Fruit fly (Drosophila melanogaster) whole organism, embryonic: ENCODE data around the gene Amacr.
A peak's percentile ranks its signal among the peaks of the same experiment; 100 is the strongest.

Source experiments
- CG12219 ChIP-seq: fragments of 200-800 bp; sonication (Bioruptor generic); optimal IDR thresholded peaks from 3 replicates; lab custom pipeline; 2018; ENCODE audit warnings: missing biosample characterization, mild to moderate bottlenecking, missing genetic modification characterization
- CG12299 ChIP-seq: fragments of 200-800 bp; sonication (Bioruptor generic); optimal IDR thresholded peaks from 2 replicates; lab custom pipeline; 2018; ENCODE audit warnings: missing biosample characterization, mild to moderate bottlenecking, missing genetic modification characterization
- CG13624 ChIP-seq: fragments of 200-800 bp; sonication (Bioruptor generic); optimal IDR thresholded peaks from 2 replicates; lab custom pipeline; 2016; ENCODE audit warnings: missing biosample characterization, missing genetic modification characterization
- CG1792 ChIP-seq: fragments of 200-800 bp; sonication (Bioruptor generic); optimal IDR thresholded peaks from 2 replicates; lab custom pipeline; 2016; ENCODE audit warnings: missing biosample characterization, missing genetic modification characterization
- Chrac-16 ChIP-seq: fragments of 200-800 bp; sonication (Bioruptor generic); optimal IDR thresholded peaks from 3 replicates; lab custom pipeline; 2016; ENCODE audit warnings: missing biosample characterization, missing genetic modification characterization
- MESR4 ChIP-seq: fragments of 200-800 bp; sonication (Bioruptor generic); optimal IDR thresholded peaks from 2 replicates; lab custom pipeline; 2018; ENCODE audit warnings: missing biosample characterization, mild to moderate bottlenecking, missing genetic modification characterization, moderate library complexity
- Pdp1 ChIP-seq, 2 experiments: fragments of 200-800 bp; sonication (Bioruptor generic); optimal IDR thresholded peaks; 3 replicates each; lab custom pipeline; 2016; ENCODE audit warnings: missing biosample characterization in 2 of 2, missing genetic modification characterization in 2 of 2, mild to moderate bottlenecking in 1 of 2, moderate library complexity in 1 of 2
- ci ChIP-seq: fragments of 200-800 bp; sonication (Bioruptor generic); IDR thresholded peaks from 3 replicates; pipeline ENCODE4 v1.3.6; 2022; ENCODE audit warnings: missing biosample characterization, missing genetic modification characterization
- disco-r ChIP-seq: fragments of 200-800 bp; sonication (Bioruptor generic); optimal IDR thresholded peaks from 2 replicates; lab custom pipeline; 2016; ENCODE audit warnings: missing biosample characterization, missing genetic modification characterization
- ewg ChIP-seq: fragments of 200-800 bp; sonication (Bioruptor generic); optimal IDR thresholded peaks from 3 replicates; lab custom pipeline; 2017; ENCODE audit warnings: mild to moderate bottlenecking, missing biosample characterization, missing genetic modification reagents, missing genetic modification characterization
- fru ChIP-seq: fragments of >200 bp; optimal IDR thresholded peaks from 2 replicates; lab custom pipeline; 2017
- hth ChIP-seq: fragments of >200 bp; optimal IDR thresholded peaks from 2 replicates; lab custom pipeline; 2017; ENCODE audit warnings: inconsistent platforms

DNA sequence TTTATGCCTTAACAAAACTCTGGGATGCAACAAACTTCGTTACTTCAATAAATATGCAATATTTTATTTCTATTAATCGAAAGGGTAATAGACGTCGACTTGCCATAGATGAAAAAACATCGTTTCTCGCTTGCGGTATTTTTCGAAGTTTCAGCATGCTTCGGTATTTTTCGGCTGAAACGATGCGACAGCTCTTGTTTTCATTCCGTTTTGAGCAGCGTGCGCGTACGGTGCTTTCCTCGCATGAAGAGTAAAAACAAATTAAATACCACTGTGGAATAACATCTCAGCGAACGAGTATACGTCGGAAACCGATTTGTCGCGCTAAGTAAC lies 45.3 kb upstream of the Amacr start, which contains the start of gene CG9328:
- TF ChIP-seq CG12219 (GFP tag; lab: Kevin White, UChicago) (no peak), ci (GFP tag; lab: Robert Waterston, UW) (peak; percentile 83; the same call in 2 of the 3 replicates), Chrac-16 (GFP tag; lab: Kevin White, UChicago) (no peak), Pdp1 (GFP tag; optimal IDR thresholded peaks at IDR 0.05; lab: Kevin White, UChicago) (peak; percentile 8 to 46), CG13624 (GFP tag; lab: Kevin White, UChicago) (no peak), hth (lab: Kevin White, UChicago) (no peak), ewg (GFP tag; lab: Kevin White, UChicago) (no peak), disco-r (GFP tag; lab: Kevin White, UChicago) (no peak), fru (lab: Kevin White, UChicago) (no peak), CG1792 (GFP tag; lab: Kevin White, UChicago) (no peak), CG12299 (peak; percentile 13), MESR4 (GFP tag; lab: Kevin White, UChicago) (peak; percentile 52)
